1 fruit fly cellular context compared by ENCODE assay signal in genomic region chr3L:17209402-17209801, dm6.
TF ChIP-seq lines count a peak whose summit lies in the region.

No protein-coding gene starts in this region.

TF ChIP-seq in whole organism, embryonic, 481 proteins besides CTCF, POLR2A, EP300 and RAD21 (continued from another document):
- TF ChIP-seq CG6654 (GFP tag; optimal IDR thresholded peaks at IDR 0.05; lab: Kevin White, UChicago) (no peak), Sry-δ (GFP tag; optimal IDR thresholded peaks at IDR 0.05; lab: Kevin White, UChicago) (no peak), NFAT (GFP tag; IDR thresholded peaks at IDR 0.05; lab: Robert Waterston, UW) (no peak), sug (tag; optimal IDR thresholded peaks at IDR 0.05; lab: Kevin White, UChicago) (no peak), H15 (GFP tag; IDR thresholded peaks at IDR 0.05; lab: Robert Waterston, UW) (no peak), CG42726 (GFP tag; IDR thresholded peaks at IDR 0.05; lab: Robert Waterston, UW; ENCODE audit: partially characterized antibody) (no peak), HLH4C (GFP tag; IDR thresholded peaks at IDR 0.05; lab: Robert Waterston, UW; ENCODE audit: partially characterized antibody) (no peak), CG9797 (GFP tag; optimal IDR thresholded peaks at IDR 0.05; lab: Kevin White, UChicago) (no peak), Tbp (GFP tag; optimal IDR thresholded peaks at IDR 0.05; lab: Kevin White, UChicago) (no peak), bbx (GFP tag; IDR thresholded peaks at IDR 0.05; lab: Robert Waterston, UW; ENCODE audit: partially characterized antibody) (no peak), CG11398 (GFP tag; optimal IDR thresholded peaks at IDR 0.05; lab: Kevin White, UChicago) (no peak), slp2 (GFP tag; optimal IDR thresholded peaks at IDR 0.05; lab: Kevin White, UChicago) (no peak), HHEX (GFP tag; optimal IDR thresholded peaks at IDR 0.05; lab: Kevin White, UChicago) (no peak), CG18011 (GFP tag; optimal IDR thresholded peaks at IDR 0.05; lab: Kevin White, UChicago) (no peak), vvl (GFP tag; IDR thresholded peaks at IDR 0.05; lab: Robert Waterston, UW) (peak; percentile 42; the same call in 1 of the 2 replicates), H2.0 (GFP tag; IDR thresholded peaks at IDR 0.05; lab: Robert Waterston, UW) (no peak), bsh (GFP tag; optimal IDR thresholded peaks at IDR 0.05; lab: Kevin White, UChicago) (no peak), CG11695 (GFP tag; IDR thresholded peaks at IDR 0.05; lab: Robert Waterston, UW) (no peak), eve (GFP tag; optimal IDR thresholded peaks at IDR 0.05; lab: Kevin White, UChicago) (no peak), h (optimal IDR thresholded peaks at IDR 0.05; lab: Kevin White, UChicago) (no peak), Scr (GFP tag; IDR thresholded peaks at IDR 0.05; lab: Robert Waterston, UW; ENCODE audit: partially characterized antibody) (no peak), dmrt99B (tag; optimal IDR thresholded peaks at IDR 0.05; lab: Kevin White, UChicago) (peak; percentile 32), CG5180 (GFP tag; optimal IDR thresholded peaks at IDR 0.05; lab: Kevin White, UChicago) (no peak), CG15601 (tag; optimal IDR thresholded peaks at IDR 0.05; lab: Kevin White, UChicago) (peak; percentile 12), Sin3A (optimal IDR thresholded peaks at IDR 0.05; lab: Kevin White, UChicago) (no peak), Mrtf (GFP tag; IDR thresholded peaks at IDR 0.05; lab: Robert Waterston, UW) (no peak), CoRest (tag; optimal IDR thresholded peaks at IDR 0.05; lab: Kevin White, UChicago) (no peak), CG10462 (GFP tag; optimal IDR thresholded peaks at IDR 0.05; lab: Kevin White, UChicago) (no peak), CG17385 (GFP tag; optimal IDR thresholded peaks at IDR 0.05; lab: Kevin White, UChicago) (no peak), CG32532 (GFP tag; IDR thresholded peaks at IDR 0.05; lab: Robert Waterston, UW) (no peak), CG4404 (GFP tag; IDR thresholded peaks at IDR 0.05; lab: Robert Waterston, UW) (no peak), tap (tag; optimal IDR thresholded peaks at IDR 0.05; lab: Kevin White, UChicago) (peak; percentile 4), CG10267 (tag; optimal IDR thresholded peaks at IDR 0.05; lab: Kevin White, UChicago) (no peak), E2f2 (GFP tag; IDR thresholded peaks at IDR 0.05; lab: Robert Waterston, UW) (no peak), CG31224 (GFP tag; IDR thresholded peaks at IDR 0.05; lab: Robert Waterston, UW) (no peak), Side (GFP tag; optimal IDR thresholded peaks at IDR 0.05; lab: Kevin White, UChicago) (no peak), croc (GFP tag; conservative IDR thresholded peaks at IDR 0.05; lab: Robert Waterston, UW) (no peak), exex (tag; optimal IDR thresholded peaks at IDR 0.05; lab: Kevin White, UChicago) (no peak), CG4282 (GFP tag; optimal IDR thresholded peaks at IDR 0.05; lab: Kevin White, UChicago) (no peak), Myb (GFP tag; optimal IDR thresholded peaks at IDR 0.05; lab: Kevin White, UChicago) (no peak), Sry-β (GFP tag; optimal IDR thresholded peaks at IDR 0.05; lab: Kevin White, UChicago) (no peak), CG13424 (tag; optimal IDR thresholded peaks at IDR 0.05; lab: Kevin White, UChicago) (peak; percentile 25), D (optimal IDR thresholded peaks at IDR 0.05; lab: Kevin White, UChicago) (no peak), D (GFP tag; optimal IDR thresholded peaks at IDR 0.05; lab: Kevin White, UChicago) (no peak), Poxn (GFP tag; IDR thresholded peaks at IDR 0.05; lab: Robert Waterston, UW) (no peak), emc (GFP tag; optimal IDR thresholded peaks at IDR 0.05; lab: Kevin White, UChicago) (no peak), onecut (GFP tag; IDR thresholded peaks at IDR 0.05; lab: Robert Waterston, UW) (no peak), CG32767 (GFP tag; IDR thresholded peaks at IDR 0.05; lab: Robert Waterston, UW) (no peak), CG34422 (GFP tag; IDR thresholded peaks at IDR 0.05; lab: Robert Waterston, UW) (no peak), CG3726 (GFP tag; IDR thresholded peaks at IDR 0.05; lab: Robert Waterston, UW) (no peak), Bdp1 (GFP tag; optimal IDR thresholded peaks at IDR 0.05; lab: Kevin White, UChicago) (no peak), gem (tag; optimal IDR thresholded peaks at IDR 0.05; lab: Kevin White, UChicago) (peak; percentile 56), mirr (GFP tag; optimal IDR thresholded peaks at IDR 0.05; lab: Kevin White, UChicago) (no peak), CG2116 (GFP tag; optimal IDR thresholded peaks at IDR 0.05; lab: Kevin White, UChicago) (no peak), CG16779 (GFP tag; IDR thresholded peaks at IDR 0.05; lab: Robert Waterston, UW) (no peak), fd96Cb (tag; optimal IDR thresholded peaks at IDR 0.05; lab: Kevin White, UChicago) (peak; percentile 10), Opbp (GFP tag; IDR thresholded peaks at IDR 0.05; lab: Robert Waterston, UW; ENCODE audit: partially characterized antibody) (no peak), sna (GFP tag; IDR thresholded peaks at IDR 0.05; lab: Robert Waterston, UW; ENCODE audit: partially characterized antibody) (no peak), Drgx (GFP tag; IDR thresholded peaks at IDR 0.05; lab: Robert Waterston, UW) (no peak), lola (GFP tag; optimal IDR thresholded peaks at IDR 0.05; lab: Kevin White, UChicago) (no peak), CG12155 (GFP tag; optimal IDR thresholded peaks at IDR 0.05; lab: Kevin White, UChicago) (no peak), sd (tag; optimal IDR thresholded peaks at IDR 0.05; lab: Kevin White, UChicago) (no peak), Hr78 (GFP tag; optimal IDR thresholded peaks at IDR 0.05; lab: Kevin White, UChicago) (no peak), CG9215 (GFP tag; IDR thresholded peaks at IDR 0.05; lab: Robert Waterston, UW) (no peak), Dll (GFP tag; IDR thresholded peaks at IDR 0.05; lab: Robert Waterston, UW; ENCODE audit: partially characterized antibody) (no peak), disco-r (GFP tag; optimal IDR thresholded peaks at IDR 0.05; lab: Kevin White, UChicago) (no peak), BEAF-32 (GFP tag; optimal IDR thresholded peaks at IDR 0.05; lab: Kevin White, UChicago) (no peak), pros (GFP tag; optimal IDR thresholded peaks at IDR 0.05; lab: Kevin White, UChicago) (no peak), CG10979 (tag; optimal IDR thresholded peaks at IDR 0.05; lab: Kevin White, UChicago) (no peak), CG33213 (GFP tag; optimal IDR thresholded peaks at IDR 0.05; lab: Kevin White, UChicago) (no peak), Adf1 (GFP tag; IDR thresholded peaks at IDR 0.05; lab: Robert Waterston, UW) (no peak), CG6254 (GFP tag; optimal IDR thresholded peaks at IDR 0.05; lab: Kevin White, UChicago) (no peak), CG15696 (tag; optimal IDR thresholded peaks at IDR 0.05; lab: Kevin White, UChicago) (no peak), usp (GFP tag; optimal IDR thresholded peaks at IDR 0.05; lab: Kevin White, UChicago) (no peak), CG11560 (tag; IDR thresholded peaks at IDR 0.05; lab: Robert Waterston, UW) (no peak), zf30C (GFP tag; optimal IDR thresholded peaks at IDR 0.05; lab: Kevin White, UChicago) (no peak), CG3281 (GFP tag; optimal IDR thresholded peaks at IDR 0.05; lab: Kevin White, UChicago) (no peak), Taf1 (GFP tag; IDR thresholded peaks at IDR 0.05; lab: Robert Waterston, UW) (no peak), cad (GFP tag; optimal IDR thresholded peaks at IDR 0.05; lab: Kevin White, UChicago) (no peak), eyg (GFP tag; optimal IDR thresholded peaks at IDR 0.05; lab: Kevin White, UChicago) (no peak), Oaz (GFP tag; IDR thresholded peaks at IDR 0.05; lab: Robert Waterston, UW) (no peak), wor (GFP tag; IDR thresholded peaks at IDR 0.05; lab: Robert Waterston, UW) (no peak), CG12659 (GFP tag; optimal IDR thresholded peaks at IDR 0.05; lab: Kevin White, UChicago) (no peak), CG10565 (GFP tag; optimal IDR thresholded peaks at IDR 0.05; lab: Kevin White, UChicago) (no peak), CG9727 (GFP tag; optimal IDR thresholded peaks at IDR 0.05; lab: Kevin White, UChicago) (peak; percentile 28), CG32772 (GFP tag; IDR thresholded peaks at IDR 0.05; lab: Robert Waterston, UW) (no peak), tgo (GFP tag; IDR thresholded peaks at IDR 0.05; lab: Robert Waterston, UW) (no peak), CG30403 (GFP tag; optimal IDR thresholded peaks at IDR 0.05; lab: Kevin White, UChicago) (no peak), rib (GFP tag; IDR thresholded peaks at IDR 0.05; lab: Robert Waterston, UW) (no peak), CG10366 (GFP tag; IDR thresholded peaks at IDR 0.05; lab: Robert Waterston, UW) (no peak; the same call in 1 of the 2 replicates), CG1024 (GFP tag; IDR thresholded peaks at IDR 0.05; lab: Robert Waterston, UW) (no peak), CG12769 (tag; optimal IDR thresholded peaks at IDR 0.05; lab: Kevin White, UChicago) (no peak), da (GFP tag; optimal IDR thresholded peaks at IDR 0.05; lab: Kevin White, UChicago) (no peak), kah (GFP tag; optimal IDR thresholded peaks at IDR 0.05; lab: Kevin White, UChicago) (no peak), Atf-2 (GFP tag; optimal IDR thresholded peaks at IDR 0.05; lab: Kevin White, UChicago) (no peak), TFAM (GFP tag; optimal IDR thresholded peaks at IDR 0.05; lab: Kevin White, UChicago) (no peak), Trl (optimal IDR thresholded peaks at IDR 0.05; lab: Kevin White, UChicago) (no peak), Trl (GFP tag; optimal IDR thresholded peaks at IDR 0.05; lab: Kevin White, UChicago) (no peak), CG18599 (GFP tag; optimal IDR thresholded peaks at IDR 0.05; lab: Kevin White, UChicago) (peak; percentile 24), CG14667 (GFP tag; IDR thresholded peaks at IDR 0.05; lab: Robert Waterston, UW) (no peak), CG7839 (tag; optimal IDR thresholded peaks at IDR 0.05; lab: Kevin White, UChicago) (peak; percentile 45), ssp (GFP tag; IDR thresholded peaks at IDR 0.05; lab: Robert Waterston, UW) (peak; percentile 29; the same call in 1 of the 2 replicates), Atf3 (GFP tag; optimal IDR thresholded peaks at IDR 0.05; lab: Kevin White, UChicago) (no peak), Abd-B (GFP tag; optimal IDR thresholded peaks at IDR 0.05; lab: Kevin White, UChicago) (no peak), ewg (GFP tag; optimal IDR thresholded peaks at IDR 0.05; lab: Kevin White, UChicago) (no peak), danr (GFP tag; IDR thresholded peaks at IDR 0.05; lab: Robert Waterston, UW) (no peak), scrt (GFP tag; optimal IDR thresholded peaks at IDR 0.05; lab: Kevin White, UChicago) (no peak), Hey (tag; optimal IDR thresholded peaks at IDR 0.05; lab: Kevin White, UChicago) (no peak), zfh1 (GFP tag; IDR thresholded peaks at IDR 0.05; lab: Robert Waterston, UW) (0 out of 3 replicates have a peak, but pooled peaks have one; percentile 37), sob (GFP tag; IDR thresholded peaks at IDR 0.05; lab: Robert Waterston, UW) (peak; percentile 7; the same call in 1 of the 2 replicates), CG4730 (GFP tag; IDR thresholded peaks at IDR 0.05; lab: Robert Waterston, UW) (no peak), CG11696 (GFP tag; IDR thresholded peaks at IDR 0.05; lab: Robert Waterston, UW) (no peak), grn (GFP tag; optimal IDR thresholded peaks at IDR 0.05; lab: Kevin White, UChicago) (no peak), Hsf (GFP tag; optimal IDR thresholded peaks at IDR 0.05; lab: Kevin White, UChicago) (peak; percentile 20), so (GFP tag; IDR thresholded peaks at IDR 0.05; lab: Robert Waterston, UW) (no peak), crp (GFP tag; optimal IDR thresholded peaks at IDR 0.05; lab: Kevin White, UChicago) (no peak), CG8944 (GFP tag; optimal IDR thresholded peaks at IDR 0.05; lab: Kevin White, UChicago) (no peak), esg (GFP tag; conservative IDR thresholded peaks at IDR 0.05; lab: Robert Waterston, UW) (no peak; the same call in 1 of the 2 replicates), Xbp1 (GFP tag; optimal IDR thresholded peaks at IDR 0.05; lab: Kevin White, UChicago) (peak; percentile 12), pan (optimal IDR thresholded peaks at IDR 0.05; lab: Kevin White, UChicago) (no peak), pan (GFP tag; optimal IDR thresholded peaks at IDR 0.05 in 1 of 2, IDR thresholded peaks at IDR 0.05 in 1 of 2) (peak in 1 of 2 experiments; percentile 17), CG17829 (tag; optimal IDR thresholded peaks at IDR 0.05; lab: Kevin White, UChicago) (no peak), crol (GFP tag; IDR thresholded peaks at IDR 0.05; lab: Robert Waterston, UW) (no peak), Hr3 (GFP tag; optimal IDR thresholded peaks at IDR 0.05; lab: Kevin White, UChicago) (peak; percentile 7), aop (GFP tag; IDR thresholded peaks at IDR 0.05; lab: Robert Waterston, UW) (no peak), CG14441 (GFP tag; IDR thresholded peaks at IDR 0.05; lab: Robert Waterston, UW) (no peak; the same call in 1 of the 2 replicates), NC2β (GFP tag; optimal IDR thresholded peaks at IDR 0.05; lab: Kevin White, UChicago) (no peak), dpn (GFP tag; optimal IDR thresholded peaks at IDR 0.05; lab: Kevin White, UChicago) (no peak), Hmx (GFP tag; optimal IDR thresholded peaks at IDR 0.05; lab: Kevin White, UChicago) (no peak), luna (GFP tag; optimal IDR thresholded peaks at IDR 0.05; lab: Kevin White, UChicago) (no peak), gce (GFP tag; IDR thresholded peaks at IDR 0.05; lab: Robert Waterston, UW) (no peak), CG13287 (GFP tag; IDR thresholded peaks at IDR 0.05; lab: Robert Waterston, UW; ENCODE audit: partially characterized antibody) (no peak), ab (GFP tag; optimal IDR thresholded peaks at IDR 0.05; lab: Kevin White, UChicago) (no peak)
